Fruit fly (Drosophila melanogaster) whole organism, embryonic: Measurements from ENCODE around the gene CG5080.

Source experiments
- Adf1 ChIP-seq: fragments of 200-800 bp; sonication (Bioruptor generic); IDR thresholded peaks from 2 replicates; pipeline ENCODE4 v1.3.6; 2022; ENCODE audit warnings: missing biosample characterization, missing genetic modification characterization
- Atf6 ChIP-seq: fragments of 200-800 bp; sonication (Bioruptor generic); IDR thresholded peaks from 2 replicates; pipeline ENCODE4 v1.3.6; 2022; ENCODE audit warnings: missing biosample characterization, missing genetic modification characterization
- CG10147 ChIP-seq: fragments of 200-800 bp; sonication (Bioruptor generic); optimal IDR thresholded peaks from 2 replicates; lab custom pipeline; 2019; ENCODE audit warnings: missing biosample characterization, mild to moderate bottlenecking, missing genetic modification characterization, moderate library complexity
- CG11695 ChIP-seq: fragments of 200-800 bp; sonication (Bioruptor generic); IDR thresholded peaks from 3 replicates; pipeline ENCODE4 v1.3.6; 2022; ENCODE audit warnings: missing biosample characterization, missing genetic modification characterization
- CG12155 ChIP-seq: fragments of 200-800 bp; sonication (Bioruptor generic); optimal IDR thresholded peaks from 3 replicates; lab custom pipeline; 2016; ENCODE audit warnings: missing biosample characterization, missing genetic modification characterization
- CG12219 ChIP-seq: fragments of 200-800 bp; sonication (Bioruptor generic); optimal IDR thresholded peaks from 3 replicates; lab custom pipeline; 2018; ENCODE audit warnings: missing biosample characterization, mild to moderate bottlenecking, missing genetic modification characterization
- CG13123 ChIP-seq: fragments of 200-800 bp; sonication (Bioruptor generic); optimal IDR thresholded peaks from 2 replicates; lab custom pipeline; 2016; ENCODE audit warnings: missing biosample characterization, missing genetic modification characterization
- CG13424 ChIP-seq: fragments of 200-800 bp; sonication (Bioruptor generic); optimal IDR thresholded peaks from 2 replicates; lab custom pipeline; 2019; ENCODE audit warnings: missing biosample characterization, mild to moderate bottlenecking, missing genetic modification characterization, moderate library complexity
- CG13624 ChIP-seq: fragments of 200-800 bp; sonication (Bioruptor generic); optimal IDR thresholded peaks from 2 replicates; lab custom pipeline; 2016; ENCODE audit warnings: missing biosample characterization, missing genetic modification characterization
- CG14965 ChIP-seq: fragments of 200-800 bp; sonication (Bioruptor generic); optimal IDR thresholded peaks from 2 replicates; lab custom pipeline; 2016; ENCODE audit warnings: missing biosample characterization, missing genetic modification characterization, borderline replicate concordance
- CG15514 ChIP-seq: fragments of 200-800 bp; sonication (Bioruptor generic); optimal IDR thresholded peaks from 3 replicates; lab custom pipeline; 2017; ENCODE audit warnings: missing biosample characterization, missing genetic modification characterization, mild to moderate bottlenecking, moderate library complexity, missing genetic modification reagents
- CG16863 ChIP-seq: fragments of 200-800 bp; sonication (Bioruptor generic); optimal IDR thresholded peaks from 3 replicates; lab custom pipeline; 2016; ENCODE audit warnings: missing biosample characterization, missing genetic modification characterization
- CG1792 ChIP-seq: fragments of 200-800 bp; sonication (Bioruptor generic); optimal IDR thresholded peaks from 2 replicates; lab custom pipeline; 2016; ENCODE audit warnings: missing biosample characterization, missing genetic modification characterization
- CG1832 ChIP-seq: fragments of 200-800 bp; sonication (Bioruptor generic); optimal IDR thresholded peaks from 2 replicates; lab custom pipeline; 2017; ENCODE audit warnings: missing biosample characterization, mild to moderate bottlenecking, missing genetic modification characterization, inconsistent platforms
- CG18476 ChIP-seq: fragments of 200-800 bp; sonication (Bioruptor generic); optimal IDR thresholded peaks from 2 replicates; lab custom pipeline; 2016; ENCODE audit warnings: missing biosample characterization, mild to moderate bottlenecking, missing genetic modification characterization
- CG30403 ChIP-seq: fragments of 200-800 bp; sonication (Bioruptor generic); optimal IDR thresholded peaks from 3 replicates; lab custom pipeline; 2016; ENCODE audit warnings: missing biosample characterization, missing genetic modification characterization
- CG6689 ChIP-seq: fragments of 200-800 bp; sonication (Bioruptor generic); IDR thresholded peaks from 2 replicates; pipeline ENCODE4 v1.3.6; 2022; ENCODE audit warnings: missing biosample characterization, missing genetic modification characterization
- CG6765 ChIP-seq: fragments of 200-800 bp; sonication (Bioruptor generic); optimal IDR thresholded peaks from 3 replicates; lab custom pipeline; 2017; ENCODE audit warnings: missing biosample characterization, mild to moderate bottlenecking, missing genetic modification characterization
- CG6854 ChIP-seq: fragments of 200-800 bp; sonication (Bioruptor generic); optimal IDR thresholded peaks from 3 replicates; lab custom pipeline; 2017; ENCODE audit warnings: missing biosample characterization, mild to moderate bottlenecking, missing genetic modification characterization
- CG7372 ChIP-seq: fragments of 200-800 bp; sonication (Bioruptor generic); IDR thresholded peaks from 2 replicates; pipeline ENCODE4 v1.3.6; 2022; ENCODE audit warnings: missing biosample characterization, missing genetic modification characterization
- CG7556 ChIP-seq: fragments of 200-800 bp; sonication (Bioruptor generic); optimal IDR thresholded peaks from 2 replicates; lab custom pipeline; 2017; ENCODE audit warnings: missing biosample characterization, mild to moderate bottlenecking, missing genetic modification characterization
- CG7745 ChIP-seq: fragments of 200-800 bp; sonication (Bioruptor generic); optimal IDR thresholded peaks from 2 replicates; lab custom pipeline; 2018; ENCODE audit warnings: missing biosample characterization, mild to moderate bottlenecking, missing genetic modification characterization, moderate library complexity
- CG7839 ChIP-seq: fragments of 200-800 bp; sonication (Bioruptor generic); optimal IDR thresholded peaks from 3 replicates; lab custom pipeline; 2018; ENCODE audit warnings: missing biosample characterization, mild to moderate bottlenecking, missing genetic modification characterization, moderate library complexity
- CG9609 ChIP-seq: fragments of 200-800 bp; sonication (Bioruptor generic); optimal IDR thresholded peaks from 3 replicates; lab custom pipeline; 2016; ENCODE audit warnings: missing biosample characterization, missing genetic modification characterization
- CG9932 ChIP-seq: fragments of 200-800 bp; sonication (Bioruptor generic); IDR thresholded peaks from 2 replicates; pipeline ENCODE4 v1.3.6; 2022; ENCODE audit warnings: missing biosample characterization, missing genetic modification characterization
- CHES-1-like ChIP-seq: fragments of 200-800 bp; sonication (Bioruptor generic); optimal IDR thresholded peaks from 2 replicates; lab custom pipeline; 2016; ENCODE audit warnings: missing biosample characterization, missing genetic modification characterization
- Dref ChIP-seq: fragments of 200-800 bp; sonication (Bioruptor generic); IDR thresholded peaks from 2 replicates; pipeline ENCODE4 v1.3.6; 2022; ENCODE audit warnings: missing biosample characterization, missing genetic modification characterization
- HLH54F ChIP-seq: fragments of 200-800 bp; sonication (Bioruptor generic); optimal IDR thresholded peaks from 3 replicates; lab custom pipeline; 2016; ENCODE audit warnings: missing biosample characterization, missing genetic modification characterization
- Hand ChIP-seq: fragments of 200-800 bp; sonication (Bioruptor generic); optimal IDR thresholded peaks from 2 replicates; lab custom pipeline; 2017; ENCODE audit warnings: mild to moderate bottlenecking, missing biosample characterization, missing genetic modification reagents, missing genetic modification characterization
- Hmr ChIP-seq: fragments of 200-800 bp; sonication (Bioruptor generic); optimal IDR thresholded peaks from 3 replicates; lab custom pipeline; 2017; ENCODE audit warnings: mild to moderate bottlenecking, missing biosample characterization, missing genetic modification reagents, missing genetic modification characterization
- Mes4 ChIP-seq: fragments of 200-800 bp; sonication (Bioruptor generic); optimal IDR thresholded peaks from 2 replicates; lab custom pipeline; 2016; ENCODE audit warnings: missing biosample characterization, missing genetic modification characterization
- Ptx1 ChIP-seq: fragments of 200-800 bp; sonication (Bioruptor generic); IDR thresholded peaks from 2 replicates; pipeline ENCODE4 v1.3.6; 2022; ENCODE audit warnings: missing biosample characterization, missing genetic modification characterization
- dati ChIP-seq: fragments of 200-800 bp; sonication (Bioruptor generic); IDR thresholded peaks from 2 replicates; pipeline ENCODE4 v1.3.6; 2022; ENCODE audit warnings: missing biosample characterization, missing genetic modification characterization
- dpn ChIP-seq, 2 experiments: fragments of 200-800 bp; sonication (Bioruptor generic); optimal IDR thresholded peaks; 3 replicates each; lab custom pipeline; 2016; ENCODE audit warnings: missing biosample characterization in 2 of 2, missing genetic modification characterization in 2 of 2
- h ChIP-seq: fragments of >200 bp; optimal IDR thresholded peaks from 2 replicates; lab custom pipeline; 2017
- jigr1 ChIP-seq: fragments of 200-800 bp; sonication (Bioruptor generic); IDR thresholded peaks from 3 replicates; pipeline ENCODE4 v1.3.6; 2022; ENCODE audit warnings: missing biosample characterization, missing genetic modification characterization
- kni ChIP-seq: fragments of 200-800 bp; sonication (Bioruptor generic); optimal IDR thresholded peaks from 3 replicates; lab custom pipeline; 2017; ENCODE audit warnings: mild to moderate bottlenecking, missing biosample characterization, missing genetic modification reagents, missing genetic modification characterization
- knrl ChIP-seq: fragments of 200-800 bp; sonication (Bioruptor generic); IDR thresholded peaks from 3 replicates; pipeline ENCODE4 v1.3.6; 2022; ENCODE audit warnings: missing biosample characterization, missing genetic modification characterization; ENCODE audit not compliant: partially characterized antibody
- mirr ChIP-seq: fragments of 200-800 bp; sonication (Bioruptor generic); optimal IDR thresholded peaks from 3 replicates; lab custom pipeline; 2018; ENCODE audit warnings: missing biosample characterization, mild to moderate bottlenecking, missing genetic modification characterization
- nerfin-2 ChIP-seq: fragments of 200-800 bp; sonication (Bioruptor generic); IDR thresholded peaks from 2 replicates; pipeline ENCODE4 v1.3.6; 2022; ENCODE audit warnings: missing biosample characterization, missing genetic modification characterization; ENCODE audit not compliant: partially characterized antibody
- pum ChIP-seq: fragments of 200-800 bp; sonication (Bioruptor generic); optimal IDR thresholded peaks from 2 replicates; lab custom pipeline; 2016; ENCODE audit warnings: missing biosample characterization, missing genetic modification characterization
- pzg ChIP-seq: fragments of 200-800 bp; sonication (Bioruptor generic); optimal IDR thresholded peaks from 3 replicates; lab custom pipeline; 2018; ENCODE audit warnings: missing biosample characterization, mild to moderate bottlenecking, missing genetic modification characterization, moderate library complexity
- ro ChIP-seq: fragments of 200-800 bp; sonication (Bioruptor generic); IDR thresholded peaks from 2 replicates; pipeline ENCODE4 v1.3.6; 2022; ENCODE audit warnings: missing biosample characterization, missing genetic modification characterization
- schlank ChIP-seq: fragments of 200-800 bp; sonication (Bioruptor generic); optimal IDR thresholded peaks from 2 replicates; lab custom pipeline; 2018; ENCODE audit warnings: missing biosample characterization, mild to moderate bottlenecking, missing genetic modification characterization
- slp2 ChIP-seq: fragments of 200-800 bp; sonication (Bioruptor generic); optimal IDR thresholded peaks from 2 replicates; lab custom pipeline; 2016; ENCODE audit warnings: missing biosample characterization, missing genetic modification characterization
- sr ChIP-seq: fragments of 200-800 bp; sonication (Bioruptor generic); IDR thresholded peaks from 3 replicates; pipeline ENCODE4 v1.3.6; 2022; ENCODE audit warnings: missing biosample characterization, missing genetic modification characterization
- tll ChIP-seq, 2 experiments: fragments of 200-800 bp in 1 of 2; fragments of >200 bp in 1 of 2; sonication (Bioruptor generic) in 1 of 2; optimal IDR thresholded peaks; 2 replicates each; lab custom pipeline; 2017 to 2019; ENCODE audit warnings: missing biosample characterization in 2 of 2, missing genetic modification characterization in 2 of 2, mild to moderate bottlenecking in 1 of 2, moderate library complexity in 1 of 2
- z ChIP-seq: fragments of 200-800 bp; sonication (Bioruptor generic); IDR thresholded peaks from 3 replicates; pipeline ENCODE4 v1.3.6; 2022; ENCODE audit warnings: missing biosample characterization, missing genetic modification characterization

Gene CG5080

dm6 chr2L:1128932-1129887, 34.5 kb downstream of the CG5080 start, which contains the start of the genes Pino and TBC1D23 (continued):
- TF ChIP-seq ro (GFP tag; lab: Robert Waterston, UW) (peak; percentile 35), jigr1 (GFP tag; lab: Robert Waterston, UW) (no peak; the same call in 2 of the 3 replicates), pum (GFP tag; lab: Kevin White, UChicago) (peak; percentile 9), CG16863 (GFP tag; lab: Kevin White, UChicago) (no peak), dpn (GFP tag; optimal IDR thresholded peaks at IDR 0.05; lab: Kevin White, UChicago) (peak; percentile 43 to 79), Dref (GFP tag; lab: Robert Waterston, UW) (peak; percentile 68), pzg (GFP tag; lab: Kevin White, UChicago) (peak; percentile 39), CG14965 (GFP tag; lab: Kevin White, UChicago) (no peak), knrl (peak; percentile 84), CG1792 (GFP tag; lab: Kevin White, UChicago) (no peak), CHES-1-like (no peak), CG15514 (GFP tag; lab: Kevin White, UChicago) (peak; percentile 79), CG9932 (GFP tag; lab: Robert Waterston, UW) (peak; percentile 87), CG7839 (tag; lab: Kevin White, UChicago) (peak; percentile 79), h (lab: Kevin White, UChicago) (no peak), CG10147 (GFP tag; lab: Kevin White, UChicago) (peak; percentile 36), Hand (GFP tag; lab: Kevin White, UChicago) (no peak), CG1832 (GFP tag; lab: Kevin White, UChicago) (no peak), CG13123 (GFP tag; lab: Kevin White, UChicago) (peak; percentile 49), CG7556 (GFP tag; lab: Kevin White, UChicago) (peak; percentile 71), slp2 (peak; percentile 15), Atf6 (0 out of 2 replicates have a peak, but pooled peaks have one; percentile 41), HLH54F (peak; percentile 26), Hmr (GFP tag; lab: Kevin White, UChicago) (peak; percentile 79), CG18476 (no peak), CG7745 (tag; lab: Kevin White, UChicago) (no peak), CG9609 (GFP tag; lab: Kevin White, UChicago) (peak; percentile 16), sr (GFP tag; lab: Robert Waterston, UW) (no peak), CG13624 (peak; percentile 51), CG6854 (GFP tag; lab: Kevin White, UChicago) (no peak), CG6765 (no peak), Ptx1 (GFP tag; lab: Robert Waterston, UW) (peak; percentile 84), nerfin-2 (GFP tag; lab: Robert Waterston, UW) (peak; percentile 45; the same call in 1 of the 2 replicates), CG6689 (GFP tag; lab: Robert Waterston, UW) (peak; percentile 68), z (GFP tag; lab: Robert Waterston, UW) (no peak), kni (GFP tag; lab: Kevin White, UChicago) (no peak), dati (GFP tag; lab: Robert Waterston, UW) (no peak), CG11695 (GFP tag; lab: Robert Waterston, UW) (peak; percentile 69), CG12219 (GFP tag; lab: Kevin White, UChicago) (no peak), CG30403 (GFP tag; lab: Kevin White, UChicago) (peak; percentile 86), tll (GFP tag; optimal IDR thresholded peaks at IDR 0.05; lab: Kevin White, UChicago) (no peak), CG12155 (peak; percentile 72), Adf1 (GFP tag; lab: Robert Waterston, UW) (peak; percentile 17; the same call in 1 of the 2 replicates), Mes4 (GFP tag; lab: Kevin White, UChicago) (no peak), schlank (no peak), mirr (no peak), CG7372 (GFP tag; lab: Robert Waterston, UW) (peak; percentile 61; the same call in 1 of the 2 replicates), CG13424 (peak; percentile 84)
